Fruit fly (Drosophila melanogaster): ENCODE results near the gene Fife.

- TF ChIP-seq net (GFP tag; optimal IDR thresholded peaks at IDR 0.05) (no peak), vri (GFP tag; optimal IDR thresholded peaks at IDR 0.05) (no peak), esn (GFP tag; optimal IDR thresholded peaks at IDR 0.05) (no peak), CG6854 (GFP tag; optimal IDR thresholded peaks at IDR 0.05) (no peak), eg (GFP tag; IDR thresholded peaks at IDR 0.05) (no peak), achi (GFP tag; optimal IDR thresholded peaks at IDR 0.05) (no peak), CG3919 (GFP tag; optimal IDR thresholded peaks at IDR 0.05) (no peak), CG8632 (GFP tag; optimal IDR thresholded peaks at IDR 0.05) (no peak), Ets21C (GFP tag; optimal IDR thresholded peaks at IDR 0.05) (no peak)
These were observed 81.5 kb downstream of the Fife start, which contains the start of gene Pxn for dm6 chr3L:2629964-2630363.

All from whole organism, prepupa.